Fruit fly (Drosophila melanogaster) ovary, adult (tissue): Measurements from ENCODE around the gene RpS9.
A peak's percentile ranks its signal among the peaks of the same experiment; 100 is the strongest.

Experiments used
- CG17801 ChIP-seq: fragments of 200-800 bp; optimal IDR thresholded peaks from 2 replicates; lab custom pipeline; 2019; ENCODE audit warnings: missing biosample characterization, mild to moderate bottlenecking, missing genetic modification characterization, moderate library complexity; ENCODE audit not compliant: partially characterized antibody

RpS9 gene

DNA sequence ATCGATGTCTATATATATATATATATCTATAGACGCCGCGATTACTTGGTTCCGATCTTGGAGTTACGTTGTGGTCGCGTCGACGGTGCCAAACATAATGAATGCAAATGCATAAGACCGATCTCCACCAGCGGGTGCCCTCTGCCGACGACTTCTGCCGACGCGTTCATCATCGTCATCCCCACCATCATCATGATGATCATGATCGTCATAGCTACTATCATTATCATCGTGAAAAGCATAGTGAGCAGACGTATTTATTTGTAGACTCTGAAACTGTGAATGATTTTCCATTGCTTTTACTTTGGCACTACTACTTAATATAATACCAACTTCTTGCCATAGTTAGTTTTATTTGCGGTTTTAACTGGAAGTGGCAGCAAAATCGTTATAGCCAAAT lies 19.2 kb downstream of the RpS9 start, which contains the start of gene CG32037:
Gene CG32037 (minus strand): TSS at position 101 of the 400 bp plus-strand sequence.
- TF ChIP-seq CG17801 (GFP tag; lab: Kevin White, UChicago), result no peak

- no peak for TF ChIP-seq CG17801 (GFP tag; lab: Kevin White, UChicago)
Measured at dm6 chr3L:9491331-9491730, 20.0 kb downstream of the RpS9 start.

DNA sequence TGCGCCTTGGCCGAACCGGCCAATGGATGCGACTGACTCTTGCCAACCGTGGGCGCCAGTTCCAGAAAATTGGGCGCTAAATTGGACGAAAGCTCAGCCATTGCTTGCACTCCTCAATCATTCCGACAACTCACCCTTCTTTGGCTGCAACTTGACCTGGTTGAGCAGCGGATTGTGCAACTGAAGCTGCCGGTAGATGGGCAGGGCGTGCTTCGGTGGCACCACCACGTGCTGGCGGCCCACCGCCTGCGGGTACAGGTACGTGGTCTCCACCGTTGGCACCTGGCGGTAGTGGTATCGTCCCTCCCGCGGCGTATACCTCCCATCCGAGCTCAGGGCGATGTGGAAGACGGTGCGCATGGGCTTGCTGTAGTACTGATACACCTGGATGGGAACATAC lies 20.9 kb downstream of the RpS9 start:
- no peak for TF ChIP-seq CG17801 (GFP tag; lab: Kevin White, UChicago)

dm6 chr3L:9489627-9490026 lies 21.7 kb downstream of the RpS9 start:
- TF ChIP-seq CG17801 (GFP tag; lab: Kevin White, UChicago), result no peak

dm6 chr3L:9489133-9489532 lies 22.2 kb downstream of the RpS9 start, which contains the start of gene CG32036:
TSS of gene CG32036 (minus strand) at chr3L:9489233.
- TF ChIP-seq CG17801 (GFP tag; lab: Kevin White, UChicago), result no peak

dm6 chr3L:9487586-9487985 lies 23.7 kb downstream of the RpS9 start, which contains the start of gene pall:
TSS of gene pall (minus strand) at chr3L:9487790.
- peak; percentile 28 for TF ChIP-seq CG17801 (GFP tag; lab: Kevin White, UChicago)

dm6 chr3L:9476829-9477228 lies 34.5 kb downstream of the RpS9 start, which contains the start of the genes Uch-L5 and Jarid2:
TSS of gene Uch-L5 (minus strand) at chr3L:9476965.
TSS of gene Jarid2 (plus strand) at chr3L:9477038.
- peak; percentile 79 for TF ChIP-seq CG17801 (GFP tag; lab: Kevin White, UChicago)

DNA sequence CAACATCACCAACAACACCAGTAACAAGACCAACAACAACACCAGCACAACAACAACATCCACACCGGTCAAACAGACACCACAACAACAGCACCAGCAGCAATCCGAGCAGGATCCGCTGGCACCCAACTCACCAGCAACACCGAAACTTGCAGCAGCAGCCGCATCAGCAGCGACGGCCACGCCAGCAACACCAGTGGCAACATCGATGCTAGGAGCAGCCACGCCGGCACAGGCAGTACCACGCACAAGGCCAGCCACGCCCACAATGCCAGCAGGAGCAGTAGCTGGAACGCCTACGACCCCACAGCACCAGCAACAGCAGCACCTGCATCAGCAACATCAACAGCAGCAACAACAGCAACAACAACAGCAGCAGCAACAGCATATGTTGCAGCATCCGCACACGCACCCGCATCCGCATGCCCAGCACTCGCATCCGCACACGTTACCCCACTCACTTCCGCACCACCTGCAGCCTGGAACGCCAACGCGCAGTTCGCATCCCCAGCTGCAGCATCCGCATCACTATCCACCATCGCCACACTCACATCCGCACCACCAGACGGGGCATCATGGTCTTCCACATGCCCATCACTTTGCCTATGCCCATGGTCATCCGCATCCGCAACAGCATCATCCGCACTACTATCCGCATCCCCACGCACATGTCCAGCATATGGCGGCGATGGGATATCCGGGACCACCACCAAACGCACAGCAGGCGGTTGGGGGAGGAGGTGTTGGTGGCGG lies 40.0 kb downstream of the RpS9 start:
- no peak for TF ChIP-seq CG17801 (GFP tag; lab: Kevin White, UChicago)

dm6 chr3L:9469079-9469478 lies 42.3 kb downstream of the RpS9 start:
- TF ChIP-seq CG17801 (GFP tag; lab: Kevin White, UChicago), result no peak

- no peak for TF ChIP-seq CG17801 (GFP tag; lab: Kevin White, UChicago)
Measured at dm6 chr3L:9468261-9468890, 43.0 kb downstream of the RpS9 start.

dm6 chr3L:9467763-9468206 lies 43.5 kb downstream of the RpS9 start:
- TF ChIP-seq CG17801 (GFP tag; lab: Kevin White, UChicago), result no peak

DNA sequence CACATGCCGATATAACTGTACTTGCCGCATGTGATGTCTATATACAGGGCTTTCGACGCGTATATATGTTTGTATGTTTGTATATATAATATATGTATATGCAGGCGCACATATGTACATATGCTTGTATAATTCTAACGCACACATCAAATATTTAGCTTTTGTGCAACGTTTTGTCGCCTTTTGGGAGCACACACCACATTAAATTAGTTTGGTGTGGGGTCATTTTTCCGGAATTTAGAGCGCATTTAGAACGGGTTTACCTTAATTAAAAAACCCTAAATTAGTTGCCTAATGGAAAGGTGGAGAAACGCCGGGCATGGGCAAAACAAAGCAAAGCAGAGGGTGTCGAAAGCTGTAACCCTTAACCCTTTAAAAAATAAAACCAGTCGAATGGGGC lies 44.1 kb downstream of the RpS9 start:
- TF ChIP-seq CG17801 (GFP tag; lab: Kevin White, UChicago), result no peak

DNA sequence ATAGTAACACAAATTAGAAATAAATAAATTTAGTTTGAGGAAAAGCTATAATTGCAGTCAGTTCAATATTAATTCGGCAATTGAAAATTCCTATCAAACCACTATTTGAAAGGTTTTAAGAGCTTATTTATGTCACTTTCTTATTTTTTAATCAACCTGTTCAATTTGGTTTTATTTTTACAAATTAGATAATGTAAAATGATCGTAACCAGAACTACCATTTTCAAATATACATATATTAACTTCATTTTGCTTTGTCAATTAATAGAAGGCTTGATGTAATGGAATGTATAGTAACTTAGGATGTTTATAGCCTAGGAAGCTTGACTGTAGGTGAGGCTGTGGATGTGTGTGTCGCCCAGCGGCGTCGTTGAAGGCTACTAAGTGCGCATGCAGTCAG lies 44.7 kb downstream of the RpS9 start:
- no peak for TF ChIP-seq CG17801 (GFP tag; lab: Kevin White, UChicago)

DNA sequence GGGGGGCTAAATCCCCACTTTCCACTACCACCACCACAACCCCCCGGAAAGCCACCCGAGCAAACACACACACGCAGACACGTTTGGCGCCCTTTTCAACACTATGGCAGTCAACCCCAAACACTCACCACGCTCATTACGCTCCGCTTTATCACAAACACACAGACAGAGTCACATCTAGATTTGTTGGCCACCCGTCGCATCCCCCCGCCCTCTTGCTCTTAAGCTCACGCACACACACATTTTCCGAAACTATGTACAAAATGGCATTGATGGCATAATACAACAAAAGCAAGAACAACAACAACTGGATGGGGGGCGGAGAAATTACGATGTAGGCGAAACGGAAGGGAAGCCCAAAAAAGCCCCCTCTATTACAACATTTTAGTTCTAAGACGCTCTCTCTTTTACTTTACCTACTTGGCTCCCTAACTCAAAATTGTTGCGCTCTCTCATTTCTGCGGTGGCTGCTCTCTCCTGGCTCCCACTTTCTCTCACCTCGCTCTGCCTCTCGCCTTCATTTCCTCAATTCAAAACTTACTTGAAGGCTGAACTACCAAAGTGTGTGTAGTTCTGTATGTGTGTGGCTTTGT lies 45.6 kb downstream of the RpS9 start:
- TF ChIP-seq CG17801 (GFP tag; lab: Kevin White, UChicago), result no peak

dm6 chr3L:9462794-9463193 lies 48.5 kb downstream of the RpS9 start:
- TF ChIP-seq CG17801 (GFP tag; lab: Kevin White, UChicago), result no peak
